Worm (Caenorhabditis elegans): ENCODE measurements around the gene C54H2.4.

ce11 chrX:5814342-5814741 is 43.8 kb upstream of the C54H2.4 start:
- TF ChIP-seq fkh-10 (GFP tag; optimal IDR thresholded peaks at IDR 0.05) (no peak), nhr-25 (tag; optimal IDR thresholded peaks at IDR 0.05; ENCODE audit: borderline replicate concordance, insufficient read depth) (peak; percentile 8), nhr-28 (tag; optimal IDR thresholded peaks at IDR 0.05) (peak; percentile 39), unc-62 (GFP tag; optimal IDR thresholded peaks at IDR 0.05 in 1 of 2) (no peak), unc-62 (tag; optimal IDR thresholded peaks at IDR 0.05) (no peak), nhr-11 (tag; optimal IDR thresholded peaks at IDR 0.05) (no peak), unc-39 (tag; optimal IDR thresholded peaks at IDR 0.05) (no peak), lin-39 (tag; optimal IDR thresholded peaks at IDR 0.05) (no peak), hlh-30 (tag; optimal IDR thresholded peaks at IDR 0.05; ENCODE audit: insufficient read depth) (no peak), skn-1 (tag; optimal IDR thresholded peaks at IDR 0.05) (no peak), fos-1 (tag; optimal IDR thresholded peaks at IDR 0.05) (no peak), pha-4 (GFP tag; IDR thresholded peaks at IDR 0.05) (no peak), pha-4 (tag; optimal IDR thresholded peaks at IDR 0.05) (no peak), ceh-82 (tag; optimal IDR thresholded peaks at IDR 0.05) (no peak)

Measured in whole organism, L4 larva.